Worm (Caenorhabditis elegans) whole organism, L3 larva: ENCODE measurements around the gene tps-2.

Source experiments
- ceh-82 ChIP-seq: fragments of 150-350 bp; optimal IDR thresholded peaks from 2 replicates; lab custom pipeline; 2014; ENCODE audit warnings: missing biosample characterization, missing genetic modification characterization
- nhr-11 ChIP-seq: fragments of 150-350 bp; optimal IDR thresholded peaks from 2 replicates; lab custom pipeline; 2014; ENCODE audit warnings: missing biosample characterization, missing genetic modification characterization
- nhr-28 ChIP-seq: fragments of 150-350 bp; optimal IDR thresholded peaks from 2 replicates; lab custom pipeline; 2014; ENCODE audit warnings: missing biosample characterization, missing genetic modification characterization
- sea-2 ChIP-seq: fragments of 150-350 bp; sonication (generic microtip); optimal IDR thresholded peaks from 4 replicates; lab custom pipeline; 2014; ENCODE audit warnings: missing biosample characterization, missing genetic modification reagents, missing genetic modification characterization
- unc-62 ChIP-seq: fragments of 150-350 bp; sonication (generic microtip); optimal IDR thresholded peaks from 4 replicates; lab custom pipeline; 2014; ENCODE audit warnings: missing biosample characterization, missing genetic modification reagents, missing genetic modification characterization

ce11 chrII:14598367-14598766, 2.3 kb upstream of the tps-2 start:
- TF ChIP-seq nhr-11 (tag; lab: Kevin White, UChicago) (peak; percentile 78), ceh-82 (no peak), sea-2 (GFP tag; lab: Kevin White, UChicago) (no peak), unc-62 (GFP tag; lab: Kevin White, UChicago) (no peak), nhr-28 (tag; lab: Kevin White, UChicago) (no peak)
